Fruit fly (Drosophila melanogaster) whole organism, pupa: Measurements from ENCODE around the gene Nep7.
"Not testable (repeated sequence)": the region's sequence is repeated elsewhere in the genome, so short reads cannot be mapped to it uniquely, and the experiment has no call there.

Experiments used
- CG10348 ChIP-seq: fragments of 200-800 bp; sonication (Bioruptor generic); IDR thresholded peaks from 2 replicates; pipeline ENCODE4 v1.3.6; 2022; ENCODE audit warnings: missing biosample characterization, missing genetic modification characterization
- CG12605 ChIP-seq: fragments of 200-800 bp; sonication (Bioruptor generic); IDR thresholded peaks from 2 replicates; pipeline ENCODE4 v1.3.6; 2022; ENCODE audit warnings: missing biosample characterization, missing genetic modification characterization
- CG13204 ChIP-seq: fragments of 200-800 bp; sonication (Bioruptor generic); optimal IDR thresholded peaks from 2 replicates; lab custom pipeline; 2018; ENCODE audit warnings: missing biosample characterization, mild to moderate bottlenecking, missing genetic modification characterization, moderate library complexity
- CG14655 ChIP-seq: fragments of 200-800 bp; sonication (Bioruptor generic); optimal IDR thresholded peaks from 3 replicates; lab custom pipeline; 2017; ENCODE audit warnings: mild to moderate bottlenecking, missing biosample characterization, missing genetic modification reagents, missing genetic modification characterization
- CG15710 ChIP-seq: fragments of 200-800 bp; sonication (Bioruptor generic); optimal IDR thresholded peaks from 2 replicates; lab custom pipeline; 2018; ENCODE audit warnings: missing biosample characterization, mild to moderate bottlenecking, missing genetic modification characterization, moderate library complexity
- CG17806 ChIP-seq: fragments of 200-800 bp; sonication (Bioruptor generic); optimal IDR thresholded peaks from 2 replicates; lab custom pipeline; 2018; ENCODE audit warnings: missing biosample characterization, mild to moderate bottlenecking, missing genetic modification characterization, moderate library complexity
- CG32121 ChIP-seq: fragments of 200-800 bp; sonication (Bioruptor generic); IDR thresholded peaks from 2 replicates; pipeline ENCODE4 v1.3.6; 2022; ENCODE audit warnings: missing biosample characterization, missing genetic modification characterization
- CG34367 ChIP-seq: fragments of 200-800 bp; sonication (Bioruptor generic); optimal IDR thresholded peaks from 2 replicates; lab custom pipeline; 2018; ENCODE audit warnings: missing biosample characterization, mild to moderate bottlenecking, missing genetic modification characterization
- CG4496 ChIP-seq: fragments of 200-800 bp; sonication (Bioruptor generic); IDR thresholded peaks from 3 replicates; pipeline ENCODE4 v1.3.6; 2022; ENCODE audit warnings: missing biosample characterization, missing genetic modification characterization
- CG8159 ChIP-seq: fragments of 200-800 bp; sonication (Bioruptor generic); optimal IDR thresholded peaks from 3 replicates; lab custom pipeline; 2018; ENCODE audit warnings: missing biosample characterization, mild to moderate bottlenecking, missing genetic modification characterization, moderate library complexity
- CG8301 ChIP-seq: fragments of 200-800 bp; sonication (Bioruptor generic); optimal IDR thresholded peaks from 2 replicates; lab custom pipeline; 2018; ENCODE audit warnings: missing biosample characterization, mild to moderate bottlenecking, missing genetic modification characterization
- CG9948 ChIP-seq: fragments of 200-800 bp; sonication (Bioruptor generic); optimal IDR thresholded peaks from 2 replicates; lab custom pipeline; 2018; ENCODE audit warnings: missing biosample characterization, mild to moderate bottlenecking, missing genetic modification characterization, moderate library complexity
- D1 ChIP-seq: fragments of 200-800 bp; sonication (Bioruptor generic); optimal IDR thresholded peaks from 2 replicates; lab custom pipeline; 2018; ENCODE audit warnings: missing biosample characterization, mild to moderate bottlenecking, missing genetic modification characterization, moderate library complexity
- EcR ChIP-seq: fragments of 200-800 bp; sonication (Bioruptor generic); optimal IDR thresholded peaks from 3 replicates; lab custom pipeline; 2019; ENCODE audit warnings: missing biosample characterization, missing genetic modification characterization, mild to moderate bottlenecking, moderate library complexity, missing genetic modification reagents
- Ets98B ChIP-seq: fragments of 200-800 bp; sonication (Bioruptor generic); IDR thresholded peaks from 2 replicates; pipeline ENCODE4 v1.3.6; 2022; ENCODE audit warnings: missing biosample characterization, missing genetic modification characterization
- Pif1A ChIP-seq: fragments of 200-800 bp; sonication (Bioruptor generic); optimal IDR thresholded peaks from 3 replicates; lab custom pipeline; 2016; ENCODE audit warnings: missing biosample characterization, missing genetic modification characterization
- Pif1B ChIP-seq: fragments of 200-800 bp; sonication (Bioruptor generic); optimal IDR thresholded peaks from 3 replicates; lab custom pipeline; 2016; ENCODE audit warnings: missing biosample characterization, missing genetic modification characterization
- Snoo ChIP-seq: fragments of 200-800 bp; sonication (Bioruptor generic); optimal IDR thresholded peaks from 3 replicates; lab custom pipeline; 2017; ENCODE audit warnings: missing biosample characterization, mild to moderate bottlenecking, missing genetic modification characterization, inconsistent platforms
- fd96Ca ChIP-seq: fragments of 200-800 bp; sonication (Bioruptor generic); IDR thresholded peaks from 3 replicates; pipeline ENCODE4 v1.3.6; 2022; ENCODE audit warnings: missing biosample characterization, missing genetic modification characterization
- gl ChIP-seq: fragments of 200-800 bp; sonication (Bioruptor generic); optimal IDR thresholded peaks from 2 replicates; lab custom pipeline; 2018; ENCODE audit warnings: missing biosample characterization, mild to moderate bottlenecking, missing genetic modification characterization
- rn ChIP-seq: fragments of 200-800 bp; sonication (Bioruptor generic); IDR thresholded peaks from 2 replicates; pipeline ENCODE4 v1.3.6; 2022; ENCODE audit warnings: missing biosample characterization, missing genetic modification characterization

The Nep7 gene

DNA sequence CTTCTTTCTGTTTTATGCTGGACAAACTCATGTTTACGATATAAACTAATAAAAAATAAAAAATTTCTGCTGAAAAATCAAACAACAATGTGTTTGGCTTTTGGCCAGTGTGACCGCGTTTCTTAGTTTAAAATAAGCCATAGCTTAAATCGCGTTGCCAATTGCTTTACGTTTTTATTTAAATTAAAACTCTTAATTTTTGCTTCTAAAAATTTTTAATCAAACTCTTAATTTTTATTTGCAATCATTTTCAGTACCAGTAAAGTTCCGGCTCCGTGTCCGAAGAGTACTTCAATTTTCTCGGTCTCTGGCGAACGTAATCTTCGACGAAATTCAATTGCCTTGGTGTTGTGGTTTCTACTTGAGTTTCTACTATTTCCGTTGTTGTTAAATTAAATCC is 4.4 kb downstream of the Nep7 start, which contains the start of the genes CG42487 and CG4884:
Gene CG42487, minus strand, starts transcription at position 101 of the 400 bp plus-strand sequence.
Gene CG4884, minus strand, starts transcription at position 101 of the 400 bp plus-strand sequence.
- not testable (repeated sequence) for TF ChIP-seq D1; Snoo (tag; lab: Kevin White, UChicago); CG17806 (tag; lab: Kevin White, UChicago)

DNA sequence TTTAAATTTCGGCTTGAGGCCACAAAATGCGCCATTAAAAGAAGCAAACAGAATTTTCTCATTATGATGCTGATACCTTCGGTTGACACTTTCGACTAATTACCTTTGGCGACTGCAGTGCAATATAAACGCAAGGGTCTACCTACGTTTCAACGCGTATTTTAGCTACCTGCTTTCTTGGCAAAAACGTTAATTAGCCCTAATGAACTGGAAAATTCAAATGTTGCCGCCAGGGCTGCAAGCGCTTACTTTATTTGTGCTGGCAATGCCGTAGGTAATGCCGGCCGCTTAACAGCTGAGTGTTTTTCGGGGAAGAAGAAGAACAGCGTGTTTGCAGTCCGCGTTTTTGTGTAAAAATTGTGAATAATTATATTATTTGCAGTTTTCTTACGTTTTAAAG is 5.8 kb downstream of the Nep7 start, which contains the start of gene CG31253:
Gene CG31253, minus strand, starts transcription at position 101 of the 400 bp plus-strand sequence.
- TF ChIP-seq CG4496; CG14655 (GFP tag; lab: Kevin White, UChicago); CG10348 (GFP tag; lab: Robert Waterston, UW): not testable (repeated sequence)

DNA sequence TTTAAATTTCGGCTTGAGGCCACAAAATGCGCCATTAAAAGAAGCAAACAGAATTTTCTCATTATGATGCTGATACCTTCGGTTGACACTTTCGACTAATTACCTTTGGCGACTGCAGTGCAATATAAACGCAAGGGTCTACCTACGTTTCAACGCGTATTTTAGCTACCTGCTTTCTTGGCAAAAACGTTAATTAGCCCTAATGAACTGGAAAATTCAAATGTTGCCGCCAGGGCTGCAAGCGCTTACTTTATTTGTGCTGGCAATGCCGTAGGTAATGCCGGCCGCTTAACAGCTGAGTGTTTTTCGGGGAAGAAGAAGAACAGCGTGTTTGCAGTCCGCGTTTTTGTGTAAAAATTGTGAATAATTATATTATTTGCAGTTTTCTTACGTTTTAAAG is 8.4 kb downstream of the Nep7 start, which contains the start of the genes CG31131 and CG4849:
Gene CG31131, minus strand, starts transcription at position 101 of the 400 bp plus-strand sequence.
Gene CG4849, plus strand, starts transcription at position 297 of the 400 bp plus-strand sequence.
- TF ChIP-seq Ets98B (GFP tag; lab: Robert Waterston, UW); fd96Ca (GFP tag; lab: Robert Waterston, UW); CG17806 (tag; lab: Kevin White, UChicago): not testable (repeated sequence)

DNA sequence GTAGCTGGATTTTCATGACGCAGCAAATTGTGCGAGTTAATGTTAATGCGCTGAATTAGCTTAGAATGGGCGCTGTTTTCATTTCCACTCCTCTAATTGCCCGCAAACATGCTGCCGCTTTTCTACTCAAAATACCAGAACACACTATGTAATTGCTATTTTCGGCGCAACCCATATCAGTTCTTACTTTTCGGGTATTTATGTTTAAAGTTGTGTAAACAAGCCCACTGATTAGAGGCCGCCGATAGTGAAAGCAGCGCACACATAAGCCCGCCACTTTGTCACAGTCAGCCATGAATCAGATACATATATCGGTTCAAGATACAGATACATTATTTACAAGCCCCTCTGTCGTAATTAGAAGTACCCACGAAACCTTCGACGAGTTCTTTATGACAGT is 32.1 kb downstream of the Nep7 start:
- TF ChIP-seq Snoo (tag; lab: Kevin White, UChicago) (no peak), CG12605 (GFP tag; lab: Robert Waterston, UW) (no peak), CG32121 (GFP tag; lab: Robert Waterston, UW) (no peak), CG4496 (no peak), CG14655 (GFP tag; lab: Kevin White, UChicago) (no peak), CG13204 (GFP tag; lab: Kevin White, UChicago) (no peak), CG15710 (no peak), CG34367 (tag; lab: Kevin White, UChicago) (no peak), Pif1B (GFP tag; lab: Kevin White, UChicago) (no peak), CG8301 (tag; lab: Kevin White, UChicago) (no peak), CG8159 (tag; lab: Kevin White, UChicago) (no peak), Pif1A (GFP tag; lab: Kevin White, UChicago) (no peak), D1 (no peak), rn (GFP tag; lab: Robert Waterston, UW) (no peak), gl (no peak), fd96Ca (GFP tag; lab: Robert Waterston, UW) (no peak), EcR (GFP tag; lab: Kevin White, UChicago) (no peak)

DNA sequence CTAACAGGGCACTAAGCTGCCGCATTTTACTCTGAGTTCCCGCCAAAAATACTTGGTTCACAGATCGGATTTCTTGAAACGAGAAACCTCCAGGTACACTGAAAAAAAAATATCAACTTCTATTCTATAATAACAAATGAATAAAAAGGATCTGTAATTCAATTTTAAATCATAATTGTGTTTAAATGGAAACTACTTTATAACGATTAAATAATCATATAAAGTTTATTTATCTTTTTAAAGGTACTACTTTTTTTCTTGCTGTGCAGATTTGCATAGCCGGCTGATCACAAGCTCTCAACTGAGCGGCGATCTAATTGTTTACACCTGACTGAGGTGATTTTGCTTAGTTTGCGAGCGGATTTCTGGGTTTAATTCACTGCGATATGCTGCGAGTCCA is 32.6 kb downstream of the Nep7 start:
- TF ChIP-seq CG8301 (tag; lab: Kevin White, UChicago) (peak; percentile 69), fd96Ca (GFP tag; lab: Robert Waterston, UW) (no peak), CG4496 (peak; percentile 59; the same call in 2 of the 3 replicates), EcR (GFP tag; lab: Kevin White, UChicago) (no peak), rn (GFP tag; lab: Robert Waterston, UW) (peak; percentile 46; the same call in 1 of the 2 replicates), D1 (no peak), CG14655 (GFP tag; lab: Kevin White, UChicago) (peak; percentile 65), CG15710 (peak; percentile 47), CG32121 (GFP tag; lab: Robert Waterston, UW) (peak; percentile 67; the same call in 1 of the 2 replicates), Snoo (tag; lab: Kevin White, UChicago) (no peak), CG12605 (GFP tag; lab: Robert Waterston, UW) (peak; percentile 66), CG34367 (tag; lab: Kevin White, UChicago) (peak; percentile 20), Ets98B (GFP tag; lab: Robert Waterston, UW) (peak; percentile 43; the same call in 1 of the 2 replicates), CG8159 (tag; lab: Kevin White, UChicago) (peak; percentile 52), CG10348 (GFP tag; lab: Robert Waterston, UW) (no peak)

DNA sequence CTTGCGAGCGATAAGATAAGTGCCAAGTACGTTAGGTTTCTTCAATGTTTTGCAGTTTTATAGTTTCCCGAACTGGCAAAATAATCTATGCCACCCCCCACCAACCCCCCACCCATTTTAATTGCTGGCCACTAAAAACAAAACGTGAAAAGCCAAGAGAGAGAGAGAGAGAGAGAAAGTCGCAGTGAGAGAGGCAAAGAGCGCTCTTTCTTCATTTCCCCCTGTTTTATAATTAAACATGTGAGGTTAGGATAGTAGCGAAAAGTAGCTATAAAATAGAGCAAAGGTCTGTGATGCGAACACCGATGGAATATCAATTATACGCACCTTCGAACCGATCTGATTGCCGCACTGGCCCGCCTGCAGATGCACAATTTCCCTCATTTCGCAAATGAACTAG is 33.1 kb downstream of the Nep7 start:
- TF ChIP-seq CG17806 (tag; lab: Kevin White, UChicago) (no peak), gl (no peak), CG8301 (tag; lab: Kevin White, UChicago) (no peak), CG4496 (no peak), CG13204 (GFP tag; lab: Kevin White, UChicago) (no peak), CG34367 (tag; lab: Kevin White, UChicago) (no peak), fd96Ca (GFP tag; lab: Robert Waterston, UW) (no peak), CG9948 (no peak), Pif1A (GFP tag; lab: Kevin White, UChicago) (no peak)

DNA sequence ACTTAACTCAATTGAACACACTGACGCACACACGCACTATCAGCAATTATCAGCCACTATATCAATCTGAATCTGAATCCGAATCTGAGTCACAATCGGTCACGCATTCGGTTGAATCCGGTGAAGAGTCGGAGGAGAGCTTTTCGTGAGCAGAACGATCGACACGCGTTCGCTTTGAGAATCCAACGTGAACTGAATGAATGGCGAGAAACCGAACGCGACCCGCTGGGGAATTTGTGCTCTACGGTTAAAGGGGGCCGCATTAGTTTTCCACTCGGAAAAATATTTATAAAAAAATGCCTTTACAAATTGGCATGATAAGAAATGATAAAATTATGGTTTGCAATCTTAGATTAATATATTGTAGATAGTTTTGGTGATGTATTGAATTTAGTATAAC is 33.5 kb downstream of the Nep7 start, which contains the start of gene betaTub97EF:
Gene betaTub97EF, minus strand, starts transcription at position 196 of the 400 bp plus-strand sequence.
- no peak for TF ChIP-seq CG8159 (tag; lab: Kevin White, UChicago)
- TF ChIP-seq CG12605 (GFP tag; lab: Robert Waterston, UW) = peak; percentile 51
- TF ChIP-seq CG15710 = peak; percentile 12
- no peak for TF ChIP-seq CG34367 (tag; lab: Kevin White, UChicago)
- no peak for TF ChIP-seq CG9948
- no peak for TF ChIP-seq gl
- no peak for TF ChIP-seq Snoo (tag; lab: Kevin White, UChicago)
- no peak for TF ChIP-seq CG14655 (GFP tag; lab: Kevin White, UChicago)
- TF ChIP-seq Ets98B (GFP tag; lab: Robert Waterston, UW) = no peak; the same call in 1 of the 2 replicates
- peak; percentile 76 for TF ChIP-seq CG4496
- no peak for TF ChIP-seq CG8301 (tag; lab: Kevin White, UChicago)
- TF ChIP-seq Pif1B (GFP tag; lab: Kevin White, UChicago) = no peak
- TF ChIP-seq CG13204 (GFP tag; lab: Kevin White, UChicago) = no peak
- TF ChIP-seq Pif1A (GFP tag; lab: Kevin White, UChicago) = no peak
- peak; percentile 45 for TF ChIP-seq CG32121 (GFP tag; lab: Robert Waterston, UW)
- TF ChIP-seq CG10348 (GFP tag; lab: Robert Waterston, UW) = no peak
- TF ChIP-seq fd96Ca (GFP tag; lab: Robert Waterston, UW) = no peak
- TF ChIP-seq EcR (GFP tag; lab: Kevin White, UChicago) = no peak
- no peak for TF ChIP-seq D1
